Worm (Caenorhabditis elegans) whole organism, L2 larva: Measurements from ENCODE around the gene F10E9.7.

Experiments
- F13H6.1 ChIP-seq: sonication (generic microtip); optimal IDR thresholded peaks from 2 replicates; lab custom pipeline; 2016; ENCODE audit warnings: missing genetic modification characterization, missing compliant biosample characterization
- ZK546.5 ChIP-seq: sonication (generic microtip); optimal IDR thresholded peaks from 2 replicates; lab custom pipeline; 2017; ENCODE audit warnings: missing biosample characterization, missing genetic modification characterization
- crh-2 ChIP-seq: sonication (generic microtip); optimal IDR thresholded peaks from 2 replicates; lab custom pipeline; 2017; ENCODE audit warnings: missing biosample characterization, missing genetic modification characterization
- dmd-4 ChIP-seq: sonication (generic microtip); optimal IDR thresholded peaks from 2 replicates; lab custom pipeline; 2017; ENCODE audit warnings: missing biosample characterization, missing genetic modification characterization
- egl-27 ChIP-seq: sonication (generic microtip); optimal IDR thresholded peaks from 3 replicates; lab custom pipeline; 2017; ENCODE audit warnings: missing biosample characterization, missing genetic modification reagents, missing genetic modification characterization
- elt-3 ChIP-seq: sonication (generic microtip); optimal IDR thresholded peaks from 2 replicates; lab custom pipeline; 2017; ENCODE audit warnings: missing biosample characterization, missing genetic modification characterization
- mab-5 ChIP-seq: fragments of 150-350 bp; optimal IDR thresholded peaks from 2 replicates; lab custom pipeline; 2014; ENCODE audit warnings: missing biosample characterization, missing genetic modification characterization
- nhr-237 ChIP-seq: fragments of 150-350 bp; optimal IDR thresholded peaks from 2 replicates; lab custom pipeline; 2014; ENCODE audit warnings: missing biosample characterization, missing genetic modification characterization
- peb-1 ChIP-seq: fragments of 150-350 bp; optimal IDR thresholded peaks from 2 replicates; lab custom pipeline; 2014; ENCODE audit warnings: missing biosample characterization, missing genetic modification characterization
- sem-4 ChIP-seq: fragments of 150-350 bp; optimal IDR thresholded peaks from 2 replicates; lab custom pipeline; 2014; ENCODE audit warnings: missing biosample characterization, missing genetic modification reagents, missing genetic modification characterization

DNA sequence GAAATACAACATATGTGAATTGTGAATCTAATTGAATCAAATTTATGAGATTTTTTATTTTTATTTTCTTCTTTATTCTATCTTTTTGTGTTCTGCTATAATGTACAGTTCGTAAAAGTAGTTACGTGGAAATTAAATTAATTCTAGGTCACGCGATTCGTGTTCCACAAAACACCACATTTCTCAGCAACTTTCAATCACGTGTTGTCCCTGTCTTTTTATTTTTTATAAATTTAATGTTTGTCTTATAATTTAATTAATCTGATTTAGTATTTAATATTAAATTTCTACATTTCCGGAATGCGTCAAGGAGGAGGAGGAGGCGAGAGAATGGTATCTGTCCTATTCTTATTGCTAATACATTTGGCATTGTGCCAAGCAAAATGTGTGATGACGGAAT is 49.2 kb downstream of the F10E9.7 start, which contains the start of gene ncr-2:
- TF ChIP-seq peb-1 (tag; lab: Kevin White, UChicago): no peak
- TF ChIP-seq nhr-237: no peak
- TF ChIP-seq sem-4 (tag; lab: Kevin White, UChicago): no peak
- TF ChIP-seq mab-5 (tag; lab: Kevin White, UChicago): no peak
- TF ChIP-seq dmd-4 (tag; lab: Kevin White, UChicago): no peak
- TF ChIP-seq crh-2 (tag; lab: Kevin White, UChicago): no peak
- no peak for TF ChIP-seq egl-27 (tag; lab: Kevin White, UChicago)
- TF ChIP-seq ZK546.5 (tag; lab: Kevin White, UChicago): no peak
- TF ChIP-seq elt-3: no peak
- no peak for TF ChIP-seq F13H6.1 (tag; lab: Kevin White, UChicago)
